Worm (Caenorhabditis elegans) whole organism, L1 larva: ENCODE measurements around the gene nhr-27.
A peak's percentile ranks its signal among the peaks of the same experiment; 100 is the strongest.

Source experiments
- Y116A8C.19 ChIP-seq: sonication (generic microtip); optimal IDR thresholded peaks from 2 replicates; lab custom pipeline; 2016; ENCODE audit warnings: missing compliant biosample characterization, missing genetic modification characterization, borderline replicate concordance
- aha-1 ChIP-seq: fragments of 150-350 bp; optimal IDR thresholded peaks from 2 replicates; lab custom pipeline; 2014; ENCODE audit warnings: missing biosample characterization, missing genetic modification characterization
- alr-1 ChIP-seq: fragments of 200-800 bp; sonication (Bioruptor generic); optimal IDR thresholded peaks from 2 replicates; lab custom pipeline; 2018; ENCODE audit warnings: borderline replicate concordance, mild to moderate bottlenecking, missing genetic modification characterization, missing compliant biosample characterization
- ceh-63 ChIP-seq: fragments of 200-800 bp; sonication (Bioruptor generic); optimal IDR thresholded peaks from 2 replicates; lab custom pipeline; 2018; ENCODE audit warnings: mild to moderate bottlenecking, missing genetic modification characterization, missing compliant biosample characterization
- ceh-8 ChIP-seq: fragments of 200-800 bp; sonication (Bioruptor generic); optimal IDR thresholded peaks from 2 replicates; lab custom pipeline; 2018; ENCODE audit warnings: mild to moderate bottlenecking, missing genetic modification characterization, moderate library complexity, missing compliant biosample characterization
- ceh-82 ChIP-seq, 3 experiments: fragments of 150-350 bp in 1 of 3; sonication (generic microtip) in 2 of 3; optimal IDR thresholded peaks; 2 replicates each; lab custom pipeline; 2014 to 2017; ENCODE audit warnings: missing biosample characterization in 3 of 3, missing genetic modification characterization in 3 of 3
- efl-1 ChIP-seq, 4 experiments: fragments of 150-350 bp; optimal IDR thresholded peaks in 3 of 4; peaks in 1 of 4; 1 replicate in 1 of 4; 2 replicates in 3 of 4; lab custom pipeline; 2014; ENCODE audit warnings: missing biosample characterization in 2 of 4, missing genetic modification characterization in 2 of 4, missing genetic modification reagents in 2 of 4
- egl-27 ChIP-seq, 2 experiments: fragments of 150-350 bp in 1 of 2; sonication (generic microtip); optimal IDR thresholded peaks; 3 replicates each; lab custom pipeline; 2017 to 2018; ENCODE audit warnings: missing biosample characterization in 2 of 2, missing genetic modification characterization in 2 of 2, missing genetic modification reagents in 2 of 2
- elt-2 ChIP-seq: sonication (generic microtip); optimal IDR thresholded peaks from 2 replicates; lab custom pipeline; 2016; ENCODE audit warnings: missing genetic modification characterization, mild to moderate bottlenecking, inconsistent platforms, missing compliant biosample characterization, missing genetic modification reagents
- elt-3 ChIP-seq, 6 experiments: fragments of 150-350 bp in 1 of 6; sonication (generic microtip); optimal IDR thresholded peaks; 2 replicates each; lab custom pipeline; 2017 to 2018; ENCODE audit warnings: missing biosample characterization in 6 of 6, missing genetic modification characterization in 6 of 6, inconsistent platforms in 1 of 6
- ets-5 ChIP-seq: fragments of 200-800 bp; sonication (Bioruptor generic); IDR thresholded peaks from 2 replicates; pipeline ENCODE4 v1.3.6; 2022; ENCODE audit warnings: missing genetic modification characterization, missing compliant biosample characterization
- fkh-4 ChIP-seq: sonication (generic microtip); optimal IDR thresholded peaks from 2 replicates; lab custom pipeline; 2016; ENCODE audit warnings: missing compliant biosample characterization, missing genetic modification characterization, borderline replicate concordance
- fos-1 ChIP-seq: fragments of 150-350 bp; optimal IDR thresholded peaks from 2 replicates; lab custom pipeline; 2014; ENCODE audit warnings: missing biosample characterization, missing genetic modification characterization
- lin-14 ChIP-seq: fragments of 200-800 bp; sonication (Bioruptor generic); optimal IDR thresholded peaks from 2 replicates; lab custom pipeline; 2018; ENCODE audit warnings: mild to moderate bottlenecking, missing genetic modification characterization, moderate library complexity, missing compliant biosample characterization
- lin-15B ChIP-seq: fragments of 150-350 bp; sonication (generic microtip); optimal IDR thresholded peaks from 3 replicates; lab custom pipeline; 2014; ENCODE audit warnings: missing biosample characterization, missing genetic modification characterization
- lin-35 ChIP-seq, 2 experiments: fragments of 150-350 bp; optimal IDR thresholded peaks; 2 replicates each; lab custom pipeline; 2014; ENCODE audit warnings: missing biosample characterization in 2 of 2, missing genetic modification characterization in 2 of 2, missing genetic modification reagents in 2 of 2
- lin-39 ChIP-seq: fragments of 150-350 bp; optimal IDR thresholded peaks from 2 replicates; lab custom pipeline; 2014; ENCODE audit warnings: missing biosample characterization, missing genetic modification reagents, missing genetic modification characterization
- mab-9 ChIP-seq: fragments of 200-800 bp; sonication (Bioruptor generic); IDR thresholded peaks from 2 replicates; pipeline ENCODE4 v1.3.6; 2022; ENCODE audit warnings: missing genetic modification reagents, missing genetic modification characterization, missing compliant biosample characterization
- mdl-1 ChIP-seq, 2 experiments: fragments of 150-350 bp; optimal IDR thresholded peaks; 2 replicates each; lab custom pipeline; 2014 to 2017; ENCODE audit warnings: missing biosample characterization in 2 of 2, missing genetic modification characterization in 2 of 2, inconsistent platforms in 1 of 2
- nhr-19 ChIP-seq: fragments of 200-800 bp; sonication (Bioruptor generic); conservative IDR thresholded peaks from 2 replicates; pipeline ENCODE4 v1.3.6; 2022; ENCODE audit warnings: missing genetic modification characterization, missing compliant biosample characterization
- nhr-237 ChIP-seq: fragments of 150-350 bp; optimal IDR thresholded peaks from 2 replicates; lab custom pipeline; 2014; ENCODE audit warnings: missing biosample characterization, missing genetic modification characterization
- nhr-47 ChIP-seq: sonication (generic microtip); optimal IDR thresholded peaks from 2 replicates; lab custom pipeline; 2016; ENCODE audit warnings: mild to moderate bottlenecking, missing genetic modification characterization, moderate library complexity, missing compliant biosample characterization
- nhr-71 ChIP-seq: sonication (generic microtip); optimal IDR thresholded peaks from 2 replicates; lab custom pipeline; 2016; ENCODE audit warnings: mild to moderate bottlenecking, missing genetic modification characterization, moderate library complexity, missing compliant biosample characterization
- nhr-76 ChIP-seq: sonication (generic microtip); optimal IDR thresholded peaks from 2 replicates; lab custom pipeline; 2017; ENCODE audit warnings: missing biosample characterization, missing genetic modification characterization
- nhr-77 ChIP-seq: fragments of 150-350 bp; optimal IDR thresholded peaks from 2 replicates; lab custom pipeline; 2014; ENCODE audit warnings: missing biosample characterization, missing genetic modification characterization
- pag-3 ChIP-seq: sonication (generic microtip); optimal IDR thresholded peaks from 2 replicates; lab custom pipeline; 2017; ENCODE audit warnings: missing genetic modification characterization, mild to moderate bottlenecking, missing compliant biosample characterization, antibody characterized with exemption, borderline replicate concordance; ENCODE audit not compliant: insufficient read depth
- pax-3 ChIP-seq: fragments of 200-800 bp; sonication (Bioruptor generic); optimal IDR thresholded peaks from 2 replicates; lab custom pipeline; 2018; ENCODE audit warnings: mild to moderate bottlenecking, missing genetic modification characterization, moderate library complexity, missing compliant biosample characterization
- snpc-4 ChIP-seq: fragments of 150-350 bp; optimal IDR thresholded peaks from 2 replicates; lab custom pipeline; 2014; ENCODE audit warnings: missing biosample characterization, missing genetic modification characterization
- sptf-1 ChIP-seq: fragments of 150-350 bp; optimal IDR thresholded peaks from 2 replicates; lab custom pipeline; 2014; ENCODE audit warnings: missing biosample characterization, missing genetic modification characterization
- tbx-2 ChIP-seq: sonication (generic microtip); optimal IDR thresholded peaks from 2 replicates; lab custom pipeline; 2016; ENCODE audit warnings: missing genetic modification characterization, missing compliant biosample characterization
- vab-15 ChIP-seq: sonication (generic microtip); optimal IDR thresholded peaks from 2 replicates; lab custom pipeline; 2017; ENCODE audit warnings: missing genotype, mild to moderate bottlenecking, missing genetic modification characterization, missing compliant biosample characterization
- zag-1 ChIP-seq: fragments of 150-350 bp; optimal IDR thresholded peaks from 2 replicates; lab custom pipeline; 2014; ENCODE audit warnings: missing biosample characterization, missing genetic modification characterization
- ztf-11 ChIP-seq, 2 experiments: sonication (generic microtip); optimal IDR thresholded peaks; 2 replicates each; lab custom pipeline; 2016 to 2017; ENCODE audit warnings: missing genetic modification characterization in 2 of 2, missing biosample characterization in 1 of 2, missing compliant biosample characterization in 1 of 2

Gene nhr-27

DNA sequence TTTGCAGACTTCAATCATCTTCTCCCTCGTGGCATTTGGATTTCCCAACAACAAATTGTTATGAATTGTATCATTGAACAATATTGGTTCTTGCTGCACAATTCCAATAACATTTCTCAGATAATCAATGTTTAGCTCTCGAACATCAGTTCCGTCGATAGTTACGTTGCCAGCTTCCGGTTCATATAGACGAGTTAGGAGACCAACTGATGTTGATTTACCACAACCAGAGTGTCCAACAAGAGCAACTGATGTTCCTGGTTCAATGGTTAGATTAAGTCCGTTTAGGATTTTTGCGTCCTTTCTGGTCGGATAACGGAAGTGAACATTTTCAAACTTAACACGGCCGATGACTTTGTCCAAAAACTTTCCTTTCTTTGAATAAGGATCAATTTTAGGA, 54.1 kb downstream of the nhr-27 start:
- TF ChIP-seq ceh-8 (GFP tag; lab: Kevin White, UChicago) (no peak), ets-5 (GFP tag; lab: Robert Waterston, UW) (no peak), efl-1 (optimal IDR thresholded peaks at IDR 0.05; lab: Kevin White, UChicago) (no peak), efl-1 (GFP tag; optimal IDR thresholded peaks at IDR 0.05 in 1 of 2; lab: Kevin White, UChicago) (peak in 1 of 2 experiments; percentile 60), egl-27 (tag; optimal IDR thresholded peaks at IDR 0.05; lab: Kevin White, UChicago) (no peak), nhr-237 (tag; lab: Kevin White, UChicago) (no peak)
- TF ChIP-seq, all 84 proteins: peak for 1

- TF ChIP-seq nhr-237 (tag; lab: Kevin White, UChicago) (peak; percentile 50), ztf-11 (tag; optimal IDR thresholded peaks at IDR 0.05; lab: Kevin White, UChicago) (no peak), lin-14 (GFP tag; lab: Kevin White, UChicago) (peak; percentile 11), nhr-77 (peak; percentile 92), nhr-47 (tag; lab: Kevin White, UChicago) (no peak), nhr-19 (GFP tag; lab: Robert Waterston, UW) (no peak), lin-39 (no peak), tbx-2 (tag; lab: Kevin White, UChicago) (peak; percentile 15), ceh-8 (GFP tag; lab: Kevin White, UChicago) (no peak), nhr-76 (tag; lab: Kevin White, UChicago) (no peak), aha-1 (tag; lab: Kevin White, UChicago) (no peak), mdl-1 (tag; optimal IDR thresholded peaks at IDR 0.05; lab: Kevin White, UChicago) (no peak), fos-1 (tag; lab: Kevin White, UChicago) (no peak)
These were observed 57.3 kb downstream of the nhr-27 start for ce11 chrX:12750805-12751204.

DNA sequence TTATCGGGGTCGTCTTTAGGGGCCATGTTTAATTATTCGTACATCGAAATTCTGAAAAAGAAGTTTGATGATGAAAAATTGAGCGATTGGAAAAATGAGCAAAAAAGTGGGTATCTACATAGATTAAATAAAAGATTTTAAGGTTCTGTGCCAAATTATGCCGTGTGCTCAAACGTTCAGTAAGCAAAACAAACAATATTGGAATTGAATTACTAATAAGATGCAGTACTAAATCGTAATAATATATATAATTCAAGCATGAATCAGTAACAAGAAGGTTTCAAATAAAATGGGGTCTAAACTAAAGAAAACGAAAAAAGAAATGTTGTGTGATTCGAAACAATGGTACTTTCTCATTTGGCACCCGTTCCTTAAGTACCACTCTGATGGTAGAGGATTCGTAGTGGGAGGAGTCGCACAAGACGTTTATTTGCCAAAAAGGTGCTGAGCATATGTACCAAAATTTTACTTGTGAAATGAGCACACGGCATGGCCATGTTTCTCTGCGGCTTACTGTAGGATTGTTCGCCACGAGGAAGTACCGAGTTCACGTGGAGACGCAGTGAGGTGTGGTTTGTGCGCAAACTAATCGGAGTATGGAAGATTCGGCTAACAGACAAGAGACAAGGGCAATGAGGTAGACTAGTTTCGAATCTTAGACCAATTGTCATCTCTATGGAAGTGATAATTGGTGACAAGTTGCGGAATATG, 58.4 kb downstream of the nhr-27 start, which contains the start of gene pgp-14:
pgp-14 (minus strand) TSS at position 51 of the 711 bp plus-strand sequence.
- TF ChIP-seq lin-14 (GFP tag; lab: Kevin White, UChicago) (peak; percentile 20), nhr-77 (peak; percentile 51), pag-3 (tag; lab: Kevin White, UChicago) (no peak)

DNA sequence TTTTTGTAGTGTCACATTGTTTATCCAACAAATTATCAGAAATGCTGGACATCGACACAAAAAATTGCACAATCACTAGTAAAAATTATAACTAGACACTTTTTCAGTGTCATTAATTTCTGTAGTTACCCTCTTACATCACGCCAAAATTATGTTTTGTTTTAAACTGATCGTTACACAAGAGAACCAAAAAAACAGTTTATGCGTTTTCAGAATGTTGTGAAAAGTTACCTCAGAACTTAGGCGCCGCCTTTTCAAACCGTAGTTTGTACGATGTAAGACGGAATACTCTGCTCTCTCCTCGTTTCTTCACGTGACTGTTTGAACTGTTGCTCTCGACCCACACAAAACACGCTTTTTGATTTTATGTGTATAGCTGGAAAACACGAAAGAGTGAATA, 69.7 kb downstream of the nhr-27 start, which contains the start of gene pgp-13:
pgp-13 (plus strand) TSS at position 301 of the 400 bp plus-strand sequence.
- TF ChIP-seq nhr-71 (tag; lab: Kevin White, UChicago), result no peak
- no peak for TF ChIP-seq vab-15 (tag; lab: Kevin White, UChicago)
- no peak for TF ChIP-seq lin-15B (tag; lab: Kevin White, UChicago)
- no peak for TF ChIP-seq Y116A8C.19 (tag; lab: Kevin White, UChicago)
- TF ChIP-seq elt-2, result no peak
- no peak for TF ChIP-seq lin-14 (GFP tag; lab: Kevin White, UChicago)
- no peak for TF ChIP-seq tbx-2 (tag; lab: Kevin White, UChicago)
- no peak for TF ChIP-seq zag-1 (tag; lab: Kevin White, UChicago)
- TF ChIP-seq alr-1 (tag; lab: Kevin White, UChicago), result no peak
- TF ChIP-seq ceh-63 (GFP tag; lab: Kevin White, UChicago), result no peak
- no peak for TF ChIP-seq snpc-4
- no peak for TF ChIP-seq mab-9 (GFP tag; lab: Robert Waterston, UW)
- TF ChIP-seq sptf-1 (tag; lab: Kevin White, UChicago), result no peak
- TF ChIP-seq lin-35 (GFP tag; optimal IDR thresholded peaks at IDR 0.05; lab: Kevin White, UChicago), result no peak
- no peak for TF ChIP-seq elt-3 (tag; optimal IDR thresholded peaks at IDR 0.05; lab: Kevin White, UChicago)
- no peak for TF ChIP-seq fkh-4 (tag; lab: Kevin White, UChicago)
- no peak for TF ChIP-seq pax-3 (tag; lab: Kevin White, UChicago)
- no peak for TF ChIP-seq ceh-82 (tag; optimal IDR thresholded peaks at IDR 0.05; lab: Kevin White, UChicago)
